Worm (Caenorhabditis elegans): Measurements from ENCODE around the gene ZK856.16.

ce11 chrV:10216724-10217123, 11.3 kb upstream of the ZK856.16 start, which contains the start of gene ZK856.14:
- TF ChIP-seq him-1 (tag; optimal IDR thresholded peaks at IDR 0.05): no peak
- TF ChIP-seq W03F9.2 (tag; optimal IDR thresholded peaks at IDR 0.05): no peak
- no peak for TF ChIP-seq dao-5 (tag; optimal IDR thresholded peaks at IDR 0.05)

All from whole organism, L4/young adult.